Fruit fly (Drosophila melanogaster) whole organism: Measurements from ENCODE around the gene CG2975.

Experiments used
- CG8478 ChIP-seq: fragments of >200 bp; optimal IDR thresholded peaks from 2 replicates; lab custom pipeline; 2018; ENCODE audit warnings: inconsistent platforms
- Dll ChIP-seq: fragments of >200 bp; optimal IDR thresholded peaks from 2 replicates; lab custom pipeline; 2017
- EcR ChIP-seq, 2 experiments: fragments of >200 bp; optimal IDR thresholded peaks; 2 replicates each; lab custom pipeline; 2017; ENCODE audit warnings: missing biosample characterization in 2 of 2, missing genetic modification characterization in 2 of 2, missing genetic modification reagents in 2 of 2
- psq ChIP-seq: fragments of >200 bp; optimal IDR thresholded peaks from 2 replicates; lab custom pipeline; 2017

dm6 chr2L:2815673-2816072 lies 24.3 kb upstream of the CG2975 start, which contains the start of gene G6P:
- TF ChIP-seq Dll (lab: Kevin White, UChicago) (no peak), CG8478 (lab: Kevin White, UChicago) (no peak), EcR (GFP tag; optimal IDR thresholded peaks at IDR 0.05; lab: Kevin White, UChicago) (no peak), psq (lab: Kevin White, UChicago) (no peak)
